Worm (Caenorhabditis elegans) whole organism, L4 larva: ENCODE results near the gene spi-1.

Experiments
- D1046.2 ChIP-seq: fragments of 200-800 bp; sonication (Bioruptor generic); IDR thresholded peaks from 2 replicates; pipeline ENCODE4 v1.3.6; 2022; ENCODE audit warnings: missing genetic modification characterization, missing compliant biosample characterization
- F37D6.2 ChIP-seq: sonication (generic microtip); optimal IDR thresholded peaks from 2 replicates; lab custom pipeline; 2016; ENCODE audit warnings: mild to moderate bottlenecking, missing genetic modification characterization, missing compliant biosample characterization
- F44E2.7 ChIP-seq: fragments of 200-800 bp; sonication (Bioruptor generic); IDR thresholded peaks from 2 replicates; pipeline ENCODE4 v2.1.2; 2022; ENCODE audit warnings: missing genetic modification characterization, missing compliant biosample characterization
- ZK337.2 ChIP-seq: fragments of 200-800 bp; sonication (Bioruptor generic); IDR thresholded peaks from 2 replicates; pipeline ENCODE4 v1.3.6; 2022; ENCODE audit warnings: missing genetic modification reagents, missing genetic modification characterization, missing compliant biosample characterization
- aly-2 ChIP-seq: sonication (generic microtip); optimal IDR thresholded peaks from 2 replicates; lab custom pipeline; 2018; ENCODE audit warnings: missing biosample characterization, missing genetic modification characterization
- arid-1 ChIP-seq: fragments of 200-800 bp; sonication (Bioruptor generic); conservative IDR thresholded peaks from 2 replicates; pipeline ENCODE4 v1.3.6; 2022; ENCODE audit warnings: missing genetic modification reagents, missing genetic modification characterization, missing compliant biosample characterization
- attf-4 ChIP-seq: sonication (generic microtip); optimal IDR thresholded peaks from 3 replicates; lab custom pipeline; 2017; ENCODE audit warnings: missing biosample characterization, missing genetic modification characterization
- ceh-20 ChIP-seq: fragments of 200-800 bp; sonication (Bioruptor generic); IDR thresholded peaks from 2 replicates; pipeline ENCODE4 v1.3.6; 2022; ENCODE audit warnings: missing genetic modification reagents, missing genetic modification characterization, missing compliant biosample characterization
- ceh-28 ChIP-seq: fragments of 150-350 bp; optimal IDR thresholded peaks from 2 replicates; lab custom pipeline; 2014; ENCODE audit warnings: missing biosample characterization, missing genetic modification reagents, missing genetic modification characterization
- ceh-62 ChIP-seq: sonication (generic microtip); optimal IDR thresholded peaks from 2 replicates; lab custom pipeline; 2017; ENCODE audit warnings: missing biosample characterization, missing genetic modification characterization
- ces-1 ChIP-seq: fragments of 150-350 bp; sonication (generic microtip); optimal IDR thresholded peaks from 4 replicates; lab custom pipeline; 2014; ENCODE audit warnings: missing biosample characterization, missing genetic modification reagents, missing genetic modification characterization
- ctbp-1 ChIP-seq: fragments of 200-800 bp; sonication (Bioruptor generic); IDR thresholded peaks from 2 replicates; pipeline ENCODE4 v1.3.6; 2022; ENCODE audit warnings: missing genetic modification reagents, missing genetic modification characterization, missing compliant biosample characterization
- daf-12 ChIP-seq: fragments of 150-350 bp; optimal IDR thresholded peaks from 2 replicates; lab custom pipeline; 2014; ENCODE audit warnings: missing biosample characterization, missing genetic modification reagents, missing genetic modification characterization
- daf-16 ChIP-seq, 3 experiments: sonication (generic microtip); optimal IDR thresholded peaks; 2 replicates each; lab custom pipeline; 2016 to 2017; ENCODE audit warnings: missing genetic modification characterization in 3 of 3, missing genetic modification reagents in 3 of 3, mild to moderate bottlenecking in 2 of 3, missing compliant biosample characterization in 2 of 3, missing biosample characterization in 1 of 3, moderate library complexity in 1 of 3
- dmd-6 ChIP-seq: fragments of 200-800 bp; sonication (Bioruptor generic); IDR thresholded peaks from 2 replicates; pipeline ENCODE4 v1.3.6; 2022; ENCODE audit warnings: missing genetic modification reagents, missing genetic modification characterization, missing compliant biosample characterization
- dmd-8 ChIP-seq: fragments of 200-800 bp; sonication (Bioruptor generic); IDR thresholded peaks from 2 replicates; pipeline ENCODE4 v1.3.6; 2022; ENCODE audit warnings: missing genetic modification characterization, missing compliant biosample characterization
- duxl-1 ChIP-seq: sonication (generic microtip); optimal IDR thresholded peaks from 2 replicates; lab custom pipeline; 2016; ENCODE audit warnings: mild to moderate bottlenecking, missing genetic modification characterization, moderate library complexity, missing compliant biosample characterization; ENCODE audit not compliant: poor library complexity
- fkh-10 ChIP-seq: fragments of 150-350 bp; optimal IDR thresholded peaks from 2 replicates; lab custom pipeline; 2014; ENCODE audit warnings: missing biosample characterization, missing genetic modification reagents, missing genetic modification characterization
- hif-1 ChIP-seq, 2 experiments: sonication (generic microtip); optimal IDR thresholded peaks; 2 replicates each; lab custom pipeline; 2016 to 2017; ENCODE audit warnings: missing compliant biosample characterization in 2 of 2, missing genetic modification characterization in 2 of 2, missing genetic modification reagents in 2 of 2, missing genotype in 2 of 2, mild to moderate bottlenecking in 1 of 2
- hmg-1.1 ChIP-seq: fragments of 200-800 bp; sonication (Bioruptor generic); IDR thresholded peaks from 2 replicates; pipeline ENCODE4 v1.3.6; 2022; ENCODE audit warnings: missing genetic modification reagents, missing genetic modification characterization, missing compliant biosample characterization
- jun-1 ChIP-seq: fragments of 150-350 bp; optimal IDR thresholded peaks from 2 replicates; lab custom pipeline; 2014; ENCODE audit warnings: missing biosample characterization, missing genetic modification reagents, missing genetic modification characterization
- lin-29 ChIP-seq: fragments of 200-800 bp; sonication (Bioruptor generic); IDR thresholded peaks from 2 replicates; pipeline ENCODE4 v1.3.6; 2022; ENCODE audit warnings: missing genetic modification reagents, missing genetic modification characterization, missing compliant biosample characterization
- lin-38 ChIP-seq: fragments of 200-800 bp; sonication (Bioruptor generic); IDR thresholded peaks from 2 replicates; pipeline ENCODE4 v1.3.6; 2022; ENCODE audit warnings: missing genetic modification reagents, missing genetic modification characterization, missing compliant biosample characterization
- lin-39 ChIP-seq: fragments of 150-350 bp; optimal IDR thresholded peaks from 2 replicates; lab custom pipeline; 2014; ENCODE audit warnings: missing biosample characterization, missing genetic modification reagents, missing genetic modification characterization
- madf-5 ChIP-seq, 2 experiments: fragments of 200-800 bp; sonication (Bioruptor generic); IDR thresholded peaks; 2 replicates each; pipeline ENCODE4 v1.3.6; 2022; ENCODE audit warnings: missing compliant biosample characterization in 2 of 2, missing genetic modification characterization in 2 of 2
- mep-1 ChIP-seq: fragments of 150-350 bp; sonication (generic microtip); optimal IDR thresholded peaks from 3 replicates; lab custom pipeline; 2014; ENCODE audit warnings: missing biosample characterization, missing genetic modification characterization
- nhr-10 ChIP-seq: fragments of 150-350 bp; optimal IDR thresholded peaks from 2 replicates; lab custom pipeline; 2014; ENCODE audit warnings: missing biosample characterization, missing genetic modification characterization
- nhr-111 ChIP-seq: fragments of 200-800 bp; sonication (Bioruptor generic); optimal IDR thresholded peaks from 2 replicates; lab custom pipeline; 2018; ENCODE audit warnings: mild to moderate bottlenecking, missing genetic modification characterization, missing compliant biosample characterization
- nhr-25 ChIP-seq: sonication (generic microtip); optimal IDR thresholded peaks from 2 replicates; lab custom pipeline; 2017; ENCODE audit warnings: missing genetic modification characterization, mild to moderate bottlenecking, missing compliant biosample characterization, antibody characterized with exemption, moderate library complexity, borderline replicate concordance; ENCODE audit not compliant: insufficient read depth
- nhr-28 ChIP-seq: fragments of 150-350 bp; optimal IDR thresholded peaks from 2 replicates; lab custom pipeline; 2014; ENCODE audit warnings: missing biosample characterization, missing genetic modification characterization
- nhr-48 ChIP-seq: sonication (generic microtip); optimal IDR thresholded peaks from 2 replicates; lab custom pipeline; 2016; ENCODE audit warnings: mild to moderate bottlenecking, missing genetic modification characterization, missing compliant biosample characterization
- nhr-6 ChIP-seq: fragments of 150-350 bp; optimal IDR thresholded peaks from 2 replicates; lab custom pipeline; 2014; ENCODE audit warnings: missing biosample characterization, missing genetic modification characterization
- nhr-76 ChIP-seq: fragments of 150-350 bp; optimal IDR thresholded peaks from 2 replicates; lab custom pipeline; 2014; ENCODE audit warnings: missing biosample characterization, missing genetic modification characterization
- php-3 ChIP-seq: fragments of 200-800 bp; sonication (Bioruptor generic); IDR thresholded peaks from 2 replicates; pipeline ENCODE4 v1.3.6; 2022; ENCODE audit warnings: missing genetic modification reagents, missing genetic modification characterization, missing compliant biosample characterization
- pqm-1 ChIP-seq: sonication (generic microtip); optimal IDR thresholded peaks from 2 replicates; lab custom pipeline; 2017; ENCODE audit warnings: missing biosample characterization, missing genetic modification characterization
- saeg-2 ChIP-seq: fragments of 200-800 bp; sonication (Bioruptor generic); IDR thresholded peaks from 2 replicates; pipeline ENCODE4 v1.3.6; 2022; ENCODE audit warnings: missing genetic modification reagents, missing genetic modification characterization, missing compliant biosample characterization
- sdz-12 ChIP-seq: fragments of 200-800 bp; sonication (Bioruptor generic); optimal IDR thresholded peaks from 2 replicates; lab custom pipeline; 2018; ENCODE audit warnings: mild to moderate bottlenecking, missing genetic modification characterization, missing compliant biosample characterization
- set-16 ChIP-seq: fragments of 200-800 bp; sonication (Bioruptor generic); IDR thresholded peaks from 2 replicates; pipeline ENCODE4 v1.3.6; 2022; ENCODE audit warnings: missing genetic modification reagents, missing genetic modification characterization, missing compliant biosample characterization
- snpc-1.2 ChIP-seq: fragments of 200-800 bp; sonication (Bioruptor generic); IDR thresholded peaks from 2 replicates; pipeline ENCODE4 v1.3.6; 2022; ENCODE audit warnings: missing genetic modification reagents, missing genetic modification characterization, missing compliant biosample characterization
- spr-1 ChIP-seq: sonication (generic microtip); optimal IDR thresholded peaks from 2 replicates; lab custom pipeline; 2016; ENCODE audit warnings: mild to moderate bottlenecking, missing genetic modification characterization, missing compliant biosample characterization
- spr-3 ChIP-seq: fragments of 200-800 bp; sonication (Bioruptor generic); optimal IDR thresholded peaks from 2 replicates; lab custom pipeline; 2018; ENCODE audit warnings: mild to moderate bottlenecking, missing genetic modification characterization, missing compliant biosample characterization
- tag-97 ChIP-seq: fragments of 200-800 bp; sonication (Bioruptor generic); IDR thresholded peaks from 2 replicates; pipeline ENCODE4 v1.3.6; 2022; ENCODE audit warnings: missing genetic modification characterization, missing compliant biosample characterization
- tra-1 ChIP-seq: fragments of 200-800 bp; sonication (Bioruptor generic); IDR thresholded peaks from 2 replicates; pipeline ENCODE4 v1.3.6; 2022; ENCODE audit warnings: missing genetic modification reagents, missing genetic modification characterization, missing compliant biosample characterization
- unc-39 ChIP-seq: sonication (generic microtip); optimal IDR thresholded peaks from 2 replicates; lab custom pipeline; 2017; ENCODE audit warnings: missing biosample characterization, missing genetic modification characterization
- vab-7 ChIP-seq: fragments of 200-800 bp; sonication (Bioruptor generic); IDR thresholded peaks from 2 replicates; pipeline ENCODE4 v1.3.6; 2022; ENCODE audit warnings: missing genetic modification reagents, missing genetic modification characterization, missing compliant biosample characterization
- zag-1 ChIP-seq: fragments of 150-350 bp; optimal IDR thresholded peaks from 2 replicates; lab custom pipeline; 2014; ENCODE audit warnings: missing biosample characterization, missing genetic modification characterization
- zip-11 ChIP-seq: fragments of 200-800 bp; sonication (Bioruptor generic); IDR thresholded peaks from 2 replicates; pipeline ENCODE4 v1.3.6; 2022; ENCODE audit warnings: missing genetic modification characterization, missing compliant biosample characterization
- zip-2 ChIP-seq: fragments of 150-350 bp; optimal IDR thresholded peaks from 2 replicates; lab custom pipeline; 2014; ENCODE audit warnings: missing biosample characterization, missing genetic modification characterization
- ztf-11 ChIP-seq: fragments of 150-350 bp; optimal IDR thresholded peaks from 2 replicates; lab custom pipeline; 2014; ENCODE audit warnings: missing biosample characterization, missing genetic modification characterization
- ztf-7 ChIP-seq: fragments of 150-350 bp; optimal IDR thresholded peaks from 2 replicates; lab custom pipeline; 2014; ENCODE audit warnings: missing biosample characterization, missing genetic modification characterization

The spi-1 gene

ce11 chrII:7478487-7479234, 17.4 kb upstream of the spi-1 start, which contains the start of the genes aka-1 and ubc-6 (continued):
- TF ChIP-seq ztf-7 (tag; lab: Kevin White, UChicago): peak; percentile 14
- peak; percentile 91 for TF ChIP-seq hmg-1.1
- peak; percentile 93 for TF ChIP-seq mep-1 (tag; lab: Kevin White, UChicago)
- no peak for TF ChIP-seq zag-1 (tag; lab: Kevin White, UChicago)
- TF ChIP-seq spr-1 (tag; lab: Kevin White, UChicago): peak; percentile 86
- peak; percentile 23 for TF ChIP-seq zip-2 (tag; lab: Kevin White, UChicago)
- no peak for TF ChIP-seq lin-39 (tag; lab: Kevin White, UChicago)
- TF ChIP-seq nhr-10 (tag; lab: Kevin White, UChicago): peak; percentile 56
- TF ChIP-seq vab-7 (GFP tag; lab: Robert Waterston, UW): peak; percentile 93
- TF ChIP-seq spr-3: peak; percentile 32
- peak; percentile 82 for TF ChIP-seq nhr-48
- TF ChIP-seq arid-1: peak; percentile 95
- TF ChIP-seq sdz-12 (GFP tag; lab: Kevin White, UChicago): no peak
- no peak for TF ChIP-seq aly-2
- no peak for TF ChIP-seq daf-12 (tag; lab: Kevin White, UChicago)
- peak; percentile 94 for TF ChIP-seq D1046.2 (GFP tag; lab: Robert Waterston, UW)
- TF ChIP-seq tag-97 (GFP tag; lab: Robert Waterston, UW): no peak
- TF ChIP-seq unc-39: no peak
- peak; percentile 80 for TF ChIP-seq lin-29
- TF ChIP-seq php-3 (GFP tag; lab: Robert Waterston, UW): peak; percentile 84
- TF ChIP-seq ceh-20 (GFP tag; lab: Robert Waterston, UW): peak; percentile 95
- TF ChIP-seq ceh-28 (tag; lab: Kevin White, UChicago): no peak
- peak; percentile 34 for TF ChIP-seq nhr-25 (tag; lab: Kevin White, UChicago)
- TF ChIP-seq ZK337.2: peak; percentile 71
- peak; percentile 31 to 83 for TF ChIP-seq hif-1 (tag; optimal IDR thresholded peaks at IDR 0.05; lab: Kevin White, UChicago)
- TF ChIP-seq nhr-6 (tag; lab: Kevin White, UChicago): peak; percentile 22
- TF ChIP-seq snpc-1.2 (GFP tag; lab: Robert Waterston, UW): peak; percentile 83
- TF ChIP-seq tra-1 (GFP tag; lab: Robert Waterston, UW): peak; percentile 96
- peak; percentile 34 to 85; a peak in 2 of 4 replicates for TF ChIP-seq madf-5 (GFP tag; IDR thresholded peaks at IDR 0.05; lab: Robert Waterston, UW)
- TF ChIP-seq fkh-10 (GFP tag; lab: Kevin White, UChicago): peak; percentile 47
- peak; percentile 95 for TF ChIP-seq lin-38
- no peak for TF ChIP-seq ztf-11 (tag; lab: Kevin White, UChicago)
- TF ChIP-seq saeg-2 (GFP tag; lab: Robert Waterston, UW): peak; percentile 85
- TF ChIP-seq ces-1: peak; percentile 24
- TF ChIP-seq zip-11: no peak
- peak; percentile 73 for TF ChIP-seq set-16 (GFP tag; lab: Robert Waterston, UW)
- peak; percentile 28 to 67 for TF ChIP-seq daf-16 (GFP tag; optimal IDR thresholded peaks at IDR 0.05; lab: Kevin White, UChicago)
- no peak for TF ChIP-seq daf-16 (tag; optimal IDR thresholded peaks at IDR 0.05; lab: Kevin White, UChicago)
- peak; percentile 49 for TF ChIP-seq duxl-1 (tag; lab: Kevin White, UChicago)
- peak; percentile 95 for TF ChIP-seq ctbp-1 (GFP tag; lab: Robert Waterston, UW)
- peak; percentile 8 for TF ChIP-seq nhr-76
- no peak for TF ChIP-seq nhr-111 (GFP tag; lab: Kevin White, UChicago)
- TF ChIP-seq attf-4: no peak
- TF ChIP-seq F44E2.7 (GFP tag; lab: Robert Waterston, UW): 0 out of 2 replicates have a peak, but pooled peaks have one; percentile 24
- no peak for TF ChIP-seq ceh-62 (tag; lab: Kevin White, UChicago)
- TF ChIP-seq jun-1 (tag; lab: Kevin White, UChicago): peak; percentile 21
- TF ChIP-seq nhr-28 (tag; lab: Kevin White, UChicago): peak; percentile 62
- peak; percentile 94 for TF ChIP-seq dmd-6
- peak; percentile 71; the same call in 1 of the 2 replicates for TF ChIP-seq dmd-8 (GFP tag; lab: Robert Waterston, UW)
- TF ChIP-seq pqm-1 (tag; lab: Kevin White, UChicago): no peak
- TF ChIP-seq F37D6.2 (tag; lab: Kevin White, UChicago): peak; percentile 78
